Fruit fly (Drosophila melanogaster) whole organism, embryonic: ENCODE measurements around the gene witty.

ENCODE experiments used
- B-H1 ChIP-seq: fragments of 200-800 bp; sonication (Bioruptor generic); IDR thresholded peaks from 3 replicates; pipeline ENCODE4 v1.3.6; 2022; ENCODE audit warnings: missing biosample characterization, missing genetic modification characterization
- Bgb ChIP-seq: fragments of 200-800 bp; sonication (Bioruptor generic); IDR thresholded peaks from 2 replicates; pipeline ENCODE4 v1.3.6; 2022; ENCODE audit warnings: missing biosample characterization, missing genetic modification characterization; ENCODE audit not compliant: partially characterized antibody
- CG10321 ChIP-seq: fragments of 200-800 bp; sonication (Bioruptor generic); IDR thresholded peaks from 2 replicates; pipeline ENCODE4 v1.3.6; 2022; ENCODE audit warnings: missing biosample characterization, missing genetic modification characterization
- CG11456 ChIP-seq: fragments of 200-800 bp; sonication (Bioruptor generic); IDR thresholded peaks from 3 replicates; pipeline ENCODE4 v1.3.6; 2022; ENCODE audit warnings: missing biosample characterization, missing genetic modification characterization
- CG11695 ChIP-seq: fragments of 200-800 bp; sonication (Bioruptor generic); IDR thresholded peaks from 3 replicates; pipeline ENCODE4 v1.3.6; 2022; ENCODE audit warnings: missing biosample characterization, missing genetic modification characterization
- CG12236 ChIP-seq: fragments of 200-800 bp; sonication (Bioruptor generic); optimal IDR thresholded peaks from 2 replicates; lab custom pipeline; 2016; ENCODE audit warnings: missing biosample characterization, missing genetic modification characterization
- CG14014 ChIP-seq: fragments of 200-800 bp; sonication (Bioruptor generic); IDR thresholded peaks from 2 replicates; pipeline ENCODE4 v1.3.6; 2022; ENCODE audit warnings: missing biosample characterization, missing genetic modification characterization
- CG1529 ChIP-seq: fragments of 200-800 bp; sonication (Bioruptor generic); optimal IDR thresholded peaks from 3 replicates; lab custom pipeline; 2018; ENCODE audit warnings: missing biosample characterization, missing genetic modification characterization
- CG15601 ChIP-seq: fragments of 200-800 bp; sonication (Bioruptor generic); optimal IDR thresholded peaks from 3 replicates; lab custom pipeline; 2019; ENCODE audit warnings: missing biosample characterization, mild to moderate bottlenecking, missing genetic modification characterization, moderate library complexity
- CG1603 ChIP-seq: fragments of 200-800 bp; sonication (Bioruptor generic); optimal IDR thresholded peaks from 2 replicates; lab custom pipeline; 2019; ENCODE audit warnings: missing biosample characterization, mild to moderate bottlenecking, missing genetic modification characterization, moderate library complexity
- CG17186 ChIP-seq: fragments of 200-800 bp; sonication (Bioruptor generic); optimal IDR thresholded peaks from 3 replicates; lab custom pipeline; 2017; ENCODE audit warnings: missing biosample characterization, missing genetic modification reagents, missing genetic modification characterization
- CG17359 ChIP-seq: fragments of 200-800 bp; sonication (Bioruptor generic); optimal IDR thresholded peaks from 3 replicates; lab custom pipeline; 2018; ENCODE audit warnings: missing biosample characterization, mild to moderate bottlenecking, missing genetic modification characterization, moderate library complexity
- CG17802 ChIP-seq: fragments of 200-800 bp; sonication (Bioruptor generic); optimal IDR thresholded peaks from 2 replicates; lab custom pipeline; 2018; ENCODE audit warnings: missing biosample characterization, mild to moderate bottlenecking, missing genetic modification characterization, moderate library complexity
- CG18619 ChIP-seq: fragments of 200-800 bp; sonication (Bioruptor generic); optimal IDR thresholded peaks from 3 replicates; lab custom pipeline; 2017; ENCODE audit warnings: missing biosample characterization, mild to moderate bottlenecking, missing genetic modification characterization
- CG3838 ChIP-seq: fragments of 200-800 bp; sonication (Bioruptor generic); optimal IDR thresholded peaks from 3 replicates; lab custom pipeline; 2016; ENCODE audit warnings: missing biosample characterization, missing genetic modification characterization
- CG3995 ChIP-seq: fragments of 200-800 bp; sonication (Bioruptor generic); optimal IDR thresholded peaks from 3 replicates; lab custom pipeline; 2016; ENCODE audit warnings: missing biosample characterization, missing genetic modification characterization
- CG4360 ChIP-seq: fragments of 200-800 bp; sonication (Bioruptor generic); IDR thresholded peaks from 2 replicates; pipeline ENCODE4 v1.3.6; 2022; ENCODE audit warnings: missing biosample characterization, missing genetic modification characterization
- CG5245 ChIP-seq: fragments of 200-800 bp; sonication (Bioruptor generic); optimal IDR thresholded peaks from 3 replicates; lab custom pipeline; 2016; ENCODE audit warnings: missing biosample characterization, missing genetic modification characterization
- CG6765 ChIP-seq: fragments of 200-800 bp; sonication (Bioruptor generic); optimal IDR thresholded peaks from 3 replicates; lab custom pipeline; 2017; ENCODE audit warnings: missing biosample characterization, mild to moderate bottlenecking, missing genetic modification characterization
- CG7839 ChIP-seq: fragments of 200-800 bp; sonication (Bioruptor generic); optimal IDR thresholded peaks from 3 replicates; lab custom pipeline; 2018; ENCODE audit warnings: missing biosample characterization, mild to moderate bottlenecking, missing genetic modification characterization, moderate library complexity
- CG9215 ChIP-seq: fragments of 200-800 bp; sonication (Bioruptor generic); IDR thresholded peaks from 2 replicates; pipeline ENCODE4 v1.3.6; 2022; ENCODE audit warnings: missing biosample characterization, missing genetic modification characterization
- Camta ChIP-seq: fragments of 200-800 bp; sonication (Bioruptor generic); optimal IDR thresholded peaks from 2 replicates; lab custom pipeline; 2016; ENCODE audit warnings: missing biosample characterization, missing genetic modification characterization
- D19A ChIP-seq: fragments of 200-800 bp; optimal IDR thresholded peaks from 3 replicates; lab custom pipeline; 2019; ENCODE audit warnings: missing biosample characterization, mild to moderate bottlenecking, missing genetic modification characterization, moderate library complexity
- Dll ChIP-seq: fragments of 200-800 bp; sonication (Bioruptor generic); IDR thresholded peaks from 4 replicates; pipeline ENCODE4 v1.3.6; 2022; ENCODE audit warnings: missing biosample characterization, missing genetic modification characterization; ENCODE audit not compliant: partially characterized antibody
- Dref ChIP-seq: fragments of 200-800 bp; sonication (Bioruptor generic); IDR thresholded peaks from 2 replicates; pipeline ENCODE4 v1.3.6; 2022; ENCODE audit warnings: missing biosample characterization, missing genetic modification characterization
- Fer2 ChIP-seq: fragments of 200-800 bp; sonication (Bioruptor generic); optimal IDR thresholded peaks from 2 replicates; lab custom pipeline; 2018; ENCODE audit warnings: missing biosample characterization, mild to moderate bottlenecking, missing genetic modification characterization, moderate library complexity
- Gsc ChIP-seq: fragments of 200-800 bp; sonication (Bioruptor generic); IDR thresholded peaks from 2 replicates; pipeline ENCODE4 v1.3.6; 2022; ENCODE audit warnings: missing biosample characterization, missing genetic modification characterization
- Hr51 ChIP-seq, 2 experiments: fragments of 200-800 bp; sonication (Bioruptor generic); optimal IDR thresholded peaks; 2 replicates in 1 of 2; 3 replicates in 1 of 2; lab custom pipeline; 2016 to 2018; ENCODE audit warnings: missing biosample characterization in 2 of 2, missing genetic modification characterization in 2 of 2, mild to moderate bottlenecking in 1 of 2, moderate library complexity in 1 of 2
- Med ChIP-seq: fragments of 200-800 bp; sonication (Bioruptor generic); peaks from one replicate; lab custom pipeline; 2016; ENCODE audit warnings: missing biosample characterization, missing genetic modification characterization, mild to moderate bottlenecking, inconsistent platforms, moderate library complexity
- Nf-YA ChIP-seq: fragments of 200-800 bp; sonication (Bioruptor generic); IDR thresholded peaks from 2 replicates; pipeline ENCODE4 v1.3.6; 2022; ENCODE audit warnings: missing biosample characterization, missing genetic modification characterization
- Sox100B ChIP-seq: fragments of 200-800 bp; sonication (Bioruptor generic); optimal IDR thresholded peaks from 3 replicates; lab custom pipeline; 2018; ENCODE audit warnings: missing biosample characterization, mild to moderate bottlenecking, missing genetic modification characterization
- Spps ChIP-seq: fragments of 200-800 bp; sonication (Bioruptor generic); optimal IDR thresholded peaks from 2 replicates; lab custom pipeline; 2018; ENCODE audit warnings: missing biosample characterization, mild to moderate bottlenecking, missing genetic modification characterization
- ab ChIP-seq: fragments of 200-800 bp; sonication (Bioruptor generic); optimal IDR thresholded peaks from 2 replicates; lab custom pipeline; 2016; ENCODE audit warnings: missing biosample characterization, missing genetic modification characterization
- ase ChIP-seq: fragments of 200-800 bp; sonication (Bioruptor generic); IDR thresholded peaks from 3 replicates; pipeline ENCODE4 v1.3.6; 2022; ENCODE audit warnings: missing biosample characterization, missing genetic modification characterization
- bab2 ChIP-seq: fragments of 200-800 bp; sonication (Bioruptor generic); optimal IDR thresholded peaks from 2 replicates; lab custom pipeline; 2016; ENCODE audit warnings: missing biosample characterization, missing genetic modification characterization
- bcd ChIP-seq: fragments of 200-800 bp; sonication (Bioruptor generic); optimal IDR thresholded peaks from 2 replicates; lab custom pipeline; 2017; ENCODE audit warnings: missing biosample characterization, mild to moderate bottlenecking, missing genetic modification characterization
- bowl ChIP-seq: fragments of 200-800 bp; sonication (Bioruptor generic); IDR thresholded peaks from 2 replicates; pipeline ENCODE4 v1.3.6; 2022; ENCODE audit warnings: missing biosample characterization, missing genetic modification characterization
- br ChIP-seq: fragments of >200 bp; optimal IDR thresholded peaks from 2 replicates; lab custom pipeline; 2017
- crc ChIP-seq: fragments of 200-800 bp; sonication (Bioruptor generic); optimal IDR thresholded peaks from 2 replicates; lab custom pipeline; 2016; ENCODE audit warnings: missing biosample characterization, missing genetic modification characterization
- dm ChIP-seq: fragments of 200-800 bp; sonication (Bioruptor generic); optimal IDR thresholded peaks from 3 replicates; lab custom pipeline; 2016; ENCODE audit warnings: missing biosample characterization, missing genetic modification characterization
- eve ChIP-seq, 2 experiments: fragments of >200 bp; optimal IDR thresholded peaks; 2 replicates each; lab custom pipeline; 2017; ENCODE audit warnings: missing biosample characterization in 2 of 2, missing genetic modification characterization in 2 of 2
- nmo ChIP-seq: fragments of 200-800 bp; sonication (Bioruptor generic); optimal IDR thresholded peaks from 2 replicates; lab custom pipeline; 2018; ENCODE audit warnings: missing biosample characterization, mild to moderate bottlenecking, missing genetic modification characterization, moderate library complexity
- nom ChIP-seq: fragments of 200-800 bp; sonication (Bioruptor generic); optimal IDR thresholded peaks from 2 replicates; lab custom pipeline; 2017; ENCODE audit warnings: missing biosample characterization, missing genetic modification characterization, mild to moderate bottlenecking, moderate library complexity, missing genetic modification reagents
- ranshi ChIP-seq: fragments of 200-800 bp; sonication (Bioruptor generic); IDR thresholded peaks from 2 replicates; pipeline ENCODE4 v1.3.6; 2022; ENCODE audit warnings: missing biosample characterization, missing genetic modification characterization
- repo ChIP-seq: fragments of 200-800 bp; sonication (Bioruptor generic); optimal IDR thresholded peaks from 2 replicates; lab custom pipeline; 2016; ENCODE audit warnings: missing biosample characterization, missing genetic modification characterization
- sqz ChIP-seq: fragments of 200-800 bp; sonication (Bioruptor generic); optimal IDR thresholded peaks from 3 replicates; lab custom pipeline; 2018; ENCODE audit warnings: missing biosample characterization, mild to moderate bottlenecking, missing genetic modification characterization
- tio ChIP-seq: fragments of 200-800 bp; sonication (Bioruptor generic); optimal IDR thresholded peaks from 2 replicates; lab custom pipeline; 2017; ENCODE audit warnings: missing biosample characterization, missing genetic modification characterization, inconsistent platforms

Gene witty

DNA sequence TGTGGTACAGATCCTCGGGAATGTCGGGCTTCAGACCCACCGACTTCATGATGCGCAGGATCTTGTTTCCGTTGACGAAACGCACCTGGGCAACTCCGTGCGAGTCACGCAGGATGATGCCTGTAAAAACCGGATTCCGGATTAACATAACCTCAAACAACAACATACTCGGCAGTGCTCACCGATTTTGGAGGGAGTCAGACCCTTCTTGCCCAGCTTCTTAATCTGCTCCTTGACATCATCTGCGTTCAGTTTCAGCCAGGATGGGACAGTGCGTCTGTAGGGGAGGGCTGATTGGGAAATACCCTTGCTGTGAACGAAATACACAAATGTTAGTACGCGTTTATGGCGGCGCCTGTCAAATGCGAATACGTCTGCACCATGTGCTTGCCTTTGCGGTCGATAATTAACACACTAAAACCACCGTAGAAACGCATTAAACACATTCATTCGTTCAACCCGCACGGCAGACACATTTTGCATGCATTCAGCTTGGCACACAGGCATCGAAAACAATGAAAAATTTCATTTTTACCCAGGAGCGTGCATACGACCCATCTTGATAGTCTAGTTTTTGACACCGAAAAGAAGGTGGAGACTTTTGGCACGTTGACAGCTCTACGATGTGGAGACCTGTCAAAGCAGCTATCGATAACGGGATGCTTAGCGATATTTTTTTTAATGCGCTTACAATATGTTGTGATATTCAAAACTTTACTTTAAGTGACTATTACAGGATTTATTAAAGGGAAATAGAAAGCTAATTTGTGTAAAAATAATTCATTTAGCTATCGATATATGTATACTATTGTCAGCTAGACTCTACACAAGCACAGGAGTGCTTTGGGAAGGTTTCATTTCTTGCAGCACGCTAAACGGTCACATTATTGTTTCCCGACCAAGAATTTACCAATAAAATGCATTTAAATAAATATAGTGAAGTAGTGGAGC, 26.2 kb downstream of the witty start, which contains the start of the genes RpS13 and CSN8 (continued):
- TF ChIP-seq CG1529 (GFP tag; lab: Kevin White, UChicago), result no peak
- TF ChIP-seq br (lab: Kevin White, UChicago), result no peak
- TF ChIP-seq CG17186, result peak; percentile 65
- no peak for TF ChIP-seq ranshi (GFP tag; lab: Robert Waterston, UW)
- TF ChIP-seq tio (GFP tag; lab: Kevin White, UChicago), result no peak
- TF ChIP-seq B-H1, result no peak
- TF ChIP-seq CG3995 (GFP tag; lab: Kevin White, UChicago), result peak; percentile 81
- TF ChIP-seq CG18619, result no peak
- no peak for TF ChIP-seq CG12236 (GFP tag; lab: Kevin White, UChicago)
- TF ChIP-seq bab2, result no peak
- TF ChIP-seq CG6765 (GFP tag; lab: Kevin White, UChicago), result peak; percentile 59
- TF ChIP-seq nom, result peak; percentile 32
- peak; percentile 11 for TF ChIP-seq bcd (GFP tag; lab: Kevin White, UChicago)
- TF ChIP-seq CG1603 (tag; lab: Kevin White, UChicago), result peak; percentile 62
- TF ChIP-seq CG4360 (GFP tag; lab: Robert Waterston, UW), result no peak
- TF ChIP-seq Nf-YA (GFP tag; lab: Robert Waterston, UW), result no peak
- TF ChIP-seq repo (GFP tag; lab: Kevin White, UChicago), result no peak
- TF ChIP-seq CG11695 (GFP tag; lab: Robert Waterston, UW), result no peak
- TF ChIP-seq CG17802 (tag; lab: Kevin White, UChicago), result no peak
- no peak for TF ChIP-seq CG11456 (GFP tag; lab: Robert Waterston, UW)
- TF ChIP-seq Camta (GFP tag; lab: Kevin White, UChicago), result no peak
- no peak for TF ChIP-seq CG5245 (GFP tag; lab: Kevin White, UChicago)
- no peak for TF ChIP-seq CG9215 (GFP tag; lab: Robert Waterston, UW)
- TF ChIP-seq CG3838, result no peak
- TF ChIP-seq ab, result no peak
- TF ChIP-seq Fer2 (tag; lab: Kevin White, UChicago), result no peak

DNA sequence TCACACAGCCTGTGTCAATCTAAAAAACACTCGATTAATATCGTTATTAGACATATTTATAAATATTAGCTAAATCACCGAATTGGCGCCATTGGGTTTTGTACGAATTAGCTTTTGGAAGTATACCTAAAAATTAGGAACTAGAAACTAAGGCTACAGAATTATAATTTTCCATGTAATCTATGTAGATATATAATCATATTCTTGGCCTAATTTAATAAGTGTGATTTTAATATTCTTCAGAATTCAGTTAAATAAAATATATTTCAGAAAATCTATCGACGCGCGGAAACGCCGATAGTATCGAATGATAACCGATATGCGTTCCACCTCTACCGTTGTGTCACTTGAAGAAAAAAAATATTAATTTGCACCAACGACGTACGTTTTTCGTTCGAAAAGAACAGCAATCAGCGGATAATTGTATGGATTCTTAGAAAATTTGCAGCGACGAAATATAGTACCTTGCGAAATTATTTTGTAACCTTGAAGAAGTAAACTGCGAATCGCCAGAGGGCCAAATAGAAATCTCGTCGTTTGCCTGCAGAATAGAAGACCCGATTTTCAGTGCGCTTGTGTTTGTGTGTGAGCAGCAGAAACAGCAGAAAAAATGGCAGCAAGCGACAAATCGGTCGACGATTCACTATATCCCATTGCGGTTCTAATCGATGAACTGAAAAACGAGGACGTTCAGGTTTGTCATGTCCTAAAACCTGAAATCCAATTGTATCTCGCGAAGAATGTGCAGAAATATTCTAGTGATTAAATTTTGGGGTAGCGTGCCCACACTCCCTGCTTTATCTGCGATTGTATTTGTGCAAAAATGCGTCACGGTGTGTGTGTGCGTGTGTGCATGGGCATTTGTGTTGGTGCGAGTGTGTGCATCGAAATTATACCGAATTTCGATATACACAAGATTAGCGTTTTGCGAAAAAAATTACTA, 27.9 kb downstream of the witty start, which contains the start of gene Pp2A-29B:
Gene Pp2A-29B, plus strand, starts transcription at position 338 of the 943 bp plus-strand sequence.
- peak; percentile 93 for TF ChIP-seq sqz
- no peak for TF ChIP-seq ase (GFP tag; lab: Robert Waterston, UW)
- no peak for TF ChIP-seq CG10321 (GFP tag; lab: Robert Waterston, UW)
- peak; percentile 57 for TF ChIP-seq Med (GFP tag; lab: Kevin White, UChicago)
- TF ChIP-seq dm (GFP tag; lab: Kevin White, UChicago), result no peak
- TF ChIP-seq Sox100B (GFP tag; lab: Kevin White, UChicago), result peak; percentile 21
- no peak for TF ChIP-seq eve (GFP tag; optimal IDR thresholded peaks at IDR 0.05; lab: Kevin White, UChicago)
- no peak for TF ChIP-seq bowl (GFP tag; lab: Robert Waterston, UW)
- peak; percentile 25 for TF ChIP-seq CG7839 (tag; lab: Kevin White, UChicago)
- no peak for TF ChIP-seq CG4360 (GFP tag; lab: Robert Waterston, UW)
- no peak for TF ChIP-seq CG1603 (tag; lab: Kevin White, UChicago)
- TF ChIP-seq CG3838, result no peak
- TF ChIP-seq CG3995 (GFP tag; lab: Kevin White, UChicago), result peak; percentile 96
- peak; percentile 28 for TF ChIP-seq CG17359 (tag; lab: Kevin White, UChicago)
- TF ChIP-seq Dll, result peak; percentile 100
- peak; percentile 19 for TF ChIP-seq D19A
- no peak for TF ChIP-seq Spps
- no peak for TF ChIP-seq crc
- peak; percentile 57 for TF ChIP-seq Dref (GFP tag; lab: Robert Waterston, UW)
- peak; percentile 78 for TF ChIP-seq nmo
- TF ChIP-seq CG15601 (tag; lab: Kevin White, UChicago), result peak; percentile 56
- TF ChIP-seq Bgb, result peak; percentile 97
- TF ChIP-seq CG14014 (GFP tag; lab: Robert Waterston, UW), result no peak
- no peak for TF ChIP-seq Gsc (GFP tag; lab: Robert Waterston, UW)
- no peak for TF ChIP-seq Hr51 (GFP tag; optimal IDR thresholded peaks at IDR 0.05; lab: Kevin White, UChicago)
